Worm (Caenorhabditis elegans): ENCODE results near the gene bpl-1.

ce11 chrII:6281002-6281401, 7.0 kb downstream of the bpl-1 start, which contains the start of gene scly-1:
- TF ChIP-seq nhr-11 (tag; optimal IDR thresholded peaks at IDR 0.05) (no peak), unc-62 (GFP tag; optimal IDR thresholded peaks at IDR 0.05) (no peak), fkh-8 (tag; optimal IDR thresholded peaks at IDR 0.05) (no peak)

Data from whole organism, L1 larva.